Worm (Caenorhabditis elegans) whole organism, L4/young adult: Measurements from ENCODE around the gene F56C9.10.

Experiments
- W03F9.2 ChIP-seq: fragments of 150-350 bp; optimal IDR thresholded peaks from 2 replicates; lab custom pipeline; 2014; ENCODE audit warnings: missing biosample characterization, missing genetic modification characterization
- dao-5 ChIP-seq: sonication (generic microtip); optimal IDR thresholded peaks from 2 replicates; lab custom pipeline; 2016; ENCODE audit warnings: missing genotype, missing genetic modification characterization, moderate library complexity, missing compliant biosample characterization
- him-1 ChIP-seq: sonication (generic microtip); optimal IDR thresholded peaks from 2 replicates; lab custom pipeline; 2016; ENCODE audit warnings: missing genotype, missing genetic modification reagents, missing genetic modification characterization, missing compliant biosample characterization

ce11 chrIII:7285783-7286182, 49.3 kb downstream of the F56C9.10 start, which contains the start of gene pho-5:
- TF ChIP-seq W03F9.2 = no peak
- TF ChIP-seq him-1 = no peak
- no peak for TF ChIP-seq dao-5 (tag; lab: Kevin White, UChicago)
